Worm (Caenorhabditis elegans) whole organism, late embryonic: Measurements from ENCODE around the gene jmjd-3.3.

Source experiments
- C08G9.2 ChIP-seq: sonication (generic microtip); optimal IDR thresholded peaks from 2 replicates; lab custom pipeline; 2016; ENCODE audit warnings: mild to moderate bottlenecking, missing genetic modification characterization, moderate library complexity, missing compliant biosample characterization
- F13H6.1 ChIP-seq: sonication (generic microtip); optimal IDR thresholded peaks from 2 replicates; lab custom pipeline; 2016; ENCODE audit warnings: missing genetic modification characterization, missing compliant biosample characterization
- K09A11.1 ChIP-seq: sonication (generic microtip); optimal IDR thresholded peaks from 2 replicates; lab custom pipeline; 2017; ENCODE audit warnings: antibody characterized with exemption, mild to moderate bottlenecking, missing genetic modification characterization, missing compliant biosample characterization; ENCODE audit not compliant: insufficient read depth
- T23F11.4 ChIP-seq: fragments of 200-800 bp; sonication (Bioruptor generic); optimal IDR thresholded peaks from 2 replicates; lab custom pipeline; 2018; ENCODE audit warnings: mild to moderate bottlenecking, missing genetic modification characterization, missing compliant biosample characterization
- Y22D7AL.16 ChIP-seq: sonication (generic microtip); optimal IDR thresholded peaks from 2 replicates; lab custom pipeline; 2016; ENCODE audit warnings: missing genetic modification characterization, missing compliant biosample characterization
- ahr-1 ChIP-seq: sonication (generic microtip); optimal IDR thresholded peaks from 2 replicates; lab custom pipeline; 2016; ENCODE audit warnings: missing genetic modification characterization, missing compliant biosample characterization
- ama-1 ChIP-seq: fragments of 150-350 bp; optimal IDR thresholded peaks from 2 replicates; lab custom pipeline; 2014
- ceh-14 ChIP-seq: sonication (generic microtip); optimal IDR thresholded peaks from 2 replicates; lab custom pipeline; 2016; ENCODE audit warnings: missing genotype, missing genetic modification characterization, missing compliant biosample characterization
- ceh-18 ChIP-seq: sonication (generic microtip); optimal IDR thresholded peaks from 2 replicates; lab custom pipeline; 2016; ENCODE audit warnings: missing genetic modification characterization, missing compliant biosample characterization
- ceh-19 ChIP-seq: fragments of 200-800 bp; sonication (Bioruptor generic); optimal IDR thresholded peaks from 2 replicates; lab custom pipeline; 2018; ENCODE audit warnings: mild to moderate bottlenecking, missing genetic modification characterization, missing compliant biosample characterization
- ceh-22 ChIP-seq: sonication (generic microtip); optimal IDR thresholded peaks from 2 replicates; lab custom pipeline; 2017; ENCODE audit warnings: missing biosample characterization, missing genetic modification characterization
- ceh-24 ChIP-seq: sonication (generic microtip); optimal IDR thresholded peaks from 2 replicates; lab custom pipeline; 2016; ENCODE audit warnings: mild to moderate bottlenecking, missing genetic modification characterization, missing compliant biosample characterization
- ceh-31 ChIP-seq: sonication (generic microtip); optimal IDR thresholded peaks from 2 replicates; lab custom pipeline; 2016; ENCODE audit warnings: missing genetic modification characterization, missing compliant biosample characterization
- ceh-34 ChIP-seq: sonication (generic microtip); optimal IDR thresholded peaks from 2 replicates; lab custom pipeline; 2016; ENCODE audit warnings: mild to moderate bottlenecking, missing genetic modification characterization, missing compliant biosample characterization
- dmd-4 ChIP-seq: sonication (generic microtip); optimal IDR thresholded peaks from 2 replicates; lab custom pipeline; 2016; ENCODE audit warnings: borderline replicate concordance, missing genetic modification characterization, missing compliant biosample characterization
- elt-2 ChIP-seq: sonication (generic microtip); optimal IDR thresholded peaks from 2 replicates; lab custom pipeline; 2016; ENCODE audit warnings: missing genetic modification reagents, missing genetic modification characterization, missing compliant biosample characterization
- eyg-1 ChIP-seq: sonication (generic microtip); optimal IDR thresholded peaks from 2 replicates; lab custom pipeline; 2016; ENCODE audit warnings: missing genotype, missing genetic modification characterization, missing compliant biosample characterization
- fax-1 ChIP-seq: sonication (generic microtip); optimal IDR thresholded peaks from 2 replicates; lab custom pipeline; 2016; ENCODE audit warnings: missing genotype, missing genetic modification characterization, missing compliant biosample characterization
- fkh-6 ChIP-seq: sonication (generic microtip); optimal IDR thresholded peaks from 2 replicates; lab custom pipeline; 2016; ENCODE audit warnings: missing genetic modification characterization, missing compliant biosample characterization
- hlh-13 ChIP-seq: fragments of 200-800 bp; sonication (Bioruptor generic); optimal IDR thresholded peaks from 2 replicates; lab custom pipeline; 2018; ENCODE audit warnings: mild to moderate bottlenecking, missing genetic modification characterization, missing compliant biosample characterization
- hlh-15 ChIP-seq: sonication (generic microtip); optimal IDR thresholded peaks from 2 replicates; lab custom pipeline; 2016; ENCODE audit warnings: missing genetic modification characterization, missing compliant biosample characterization
- hlh-30 ChIP-seq: sonication (generic microtip); optimal IDR thresholded peaks from 2 replicates; lab custom pipeline; 2017; ENCODE audit warnings: antibody characterized with exemption, missing genetic modification characterization, missing compliant biosample characterization; ENCODE audit not compliant: insufficient read depth
- hlh-6 ChIP-seq: sonication (generic microtip); optimal IDR thresholded peaks from 2 replicates; lab custom pipeline; 2016; ENCODE audit warnings: missing genotype, missing genetic modification characterization, missing compliant biosample characterization
- hlh-8 ChIP-seq: sonication (generic microtip); optimal IDR thresholded peaks from 2 replicates; lab custom pipeline; 2016; ENCODE audit warnings: missing genotype, missing genetic modification characterization, missing compliant biosample characterization
- lim-6 ChIP-seq: sonication (generic microtip); optimal IDR thresholded peaks from 2 replicates; lab custom pipeline; 2016; ENCODE audit warnings: missing genetic modification characterization, missing compliant biosample characterization
- madf-2 ChIP-seq: sonication (generic microtip); optimal IDR thresholded peaks from 2 replicates; lab custom pipeline; 2017; ENCODE audit warnings: missing genetic modification characterization, missing compliant biosample characterization
- mec-3 ChIP-seq: sonication (generic microtip); optimal IDR thresholded peaks from 2 replicates; lab custom pipeline; 2016; ENCODE audit warnings: borderline replicate concordance, missing genetic modification characterization, missing compliant biosample characterization
- nfya-1 ChIP-seq: sonication (generic microtip); optimal IDR thresholded peaks from 2 replicates; lab custom pipeline; 2017; ENCODE audit warnings: missing genetic modification characterization, mild to moderate bottlenecking, missing compliant biosample characterization, antibody characterized with exemption, moderate library complexity
- nhr-11 ChIP-seq: fragments of 150-350 bp; optimal IDR thresholded peaks from 2 replicates; lab custom pipeline; 2014; ENCODE audit warnings: missing biosample characterization, missing genetic modification characterization
- nhr-232 ChIP-seq: sonication (generic microtip); optimal IDR thresholded peaks from 2 replicates; lab custom pipeline; 2016; ENCODE audit warnings: missing genetic modification characterization, missing compliant biosample characterization
- odd-2 ChIP-seq: sonication (generic microtip); optimal IDR thresholded peaks from 2 replicates; lab custom pipeline; 2017; ENCODE audit warnings: antibody characterized with exemption, mild to moderate bottlenecking, missing genetic modification characterization, missing compliant biosample characterization
- pat-9 ChIP-seq: fragments of 200-800 bp; sonication (Bioruptor generic); optimal IDR thresholded peaks from 2 replicates; lab custom pipeline; 2018; ENCODE audit warnings: mild to moderate bottlenecking, missing genetic modification characterization, moderate library complexity, missing compliant biosample characterization
- pha-4 ChIP-seq: fragments of 150-350 bp; optimal IDR thresholded peaks from 2 replicates; lab custom pipeline; 2018; ENCODE audit warnings: missing biosample characterization, missing genetic modification reagents, missing genetic modification characterization
- pros-1 ChIP-seq: fragments of 150-350 bp; optimal IDR thresholded peaks from 2 replicates; lab custom pipeline; 2014; ENCODE audit warnings: missing biosample characterization, missing genetic modification reagents, missing genetic modification characterization
- ref-2 ChIP-seq: sonication (generic microtip); optimal IDR thresholded peaks from 2 replicates; lab custom pipeline; 2016; ENCODE audit warnings: missing genetic modification characterization, missing compliant biosample characterization
- sdc-2 ChIP-seq: sonication (generic microtip); optimal IDR thresholded peaks from 2 replicates; lab custom pipeline; 2016; ENCODE audit warnings: missing genotype, missing genetic modification characterization, missing compliant biosample characterization
- sox-2 ChIP-seq: fragments of 200-800 bp; sonication (Bioruptor generic); IDR thresholded peaks from 2 replicates; pipeline ENCODE4 v1.3.6; 2022; ENCODE audit warnings: missing genetic modification reagents, missing genetic modification characterization, missing compliant biosample characterization
- tbx-7 ChIP-seq: sonication (generic microtip); optimal IDR thresholded peaks from 2 replicates; lab custom pipeline; 2016; ENCODE audit warnings: missing genotype, missing genetic modification characterization, missing compliant biosample characterization
- unc-3 ChIP-seq, 2 experiments: fragments of 200-800 bp in 1 of 2; sonication (Bioruptor generic) in 1 of 2; sonication (generic microtip) in 1 of 2; conservative IDR thresholded peaks in 1 of 2; optimal IDR thresholded peaks in 1 of 2; 2 replicates each; pipeline versions ENCODE4 v1.3.6 to Lab custom; 2016 to 2022; ENCODE audit warnings: missing compliant biosample characterization in 2 of 2, missing genetic modification characterization in 2 of 2, missing genetic modification reagents in 1 of 2
- unc-55 ChIP-seq: sonication (generic microtip); optimal IDR thresholded peaks from 2 replicates; lab custom pipeline; 2017; ENCODE audit warnings: missing biosample characterization, missing genetic modification reagents, missing genetic modification characterization
- zip-5 ChIP-seq: sonication (generic microtip); optimal IDR thresholded peaks from 2 replicates; lab custom pipeline; 2016; ENCODE audit warnings: missing genetic modification characterization, missing compliant biosample characterization

jmjd-3.3 gene

ce11 chrX:13435790-13436472, at the start of gene jmjd-3.3:
TSS of gene jmjd-3.3 (plus strand) at chrX:13436422.
- TF ChIP-seq ceh-31 (tag; lab: Kevin White, UChicago): no peak
- TF ChIP-seq, all 69 proteins: peak for 0

- TF ChIP-seq mec-3 (no peak), sox-2 (GFP tag; lab: Robert Waterston, UW) (no peak), madf-2 (tag; lab: Kevin White, UChicago) (no peak), pat-9 (tag; lab: Kevin White, UChicago) (no peak), nhr-232 (no peak), nfya-1 (no peak), fkh-6 (tag; lab: Kevin White, UChicago) (no peak), odd-2 (tag; lab: Kevin White, UChicago) (no peak), K09A11.1 (tag; lab: Kevin White, UChicago) (no peak), ceh-24 (tag; lab: Kevin White, UChicago) (no peak), ceh-14 (tag; lab: Kevin White, UChicago) (no peak), fax-1 (tag; lab: Kevin White, UChicago) (no peak)
These were observed 48.7 kb upstream of the jmjd-3.3 start, which contains the start of gene C49F8.3 for ce11 chrX:13387497-13387953. TSS of gene C49F8.3 (minus strand) at chrX:13387547.

- TF ChIP-seq Y22D7AL.16 (tag; lab: Kevin White, UChicago): no peak
- no peak for TF ChIP-seq ceh-22
- no peak for TF ChIP-seq tbx-7
- no peak for TF ChIP-seq eyg-1 (tag; lab: Kevin White, UChicago)
- no peak for TF ChIP-seq ceh-14 (tag; lab: Kevin White, UChicago)
These were observed 47.4 kb upstream of the jmjd-3.3 start for ce11 chrX:13388829-13389228.

- TF ChIP-seq hlh-8 (tag; lab: Kevin White, UChicago): no peak
- no peak for TF ChIP-seq fkh-6 (tag; lab: Kevin White, UChicago)
- no peak for TF ChIP-seq ahr-1
- TF ChIP-seq pha-4: no peak
- no peak for TF ChIP-seq elt-2 (tag; lab: Kevin White, UChicago)
- no peak for TF ChIP-seq hlh-30
- TF ChIP-seq ceh-19: no peak
- TF ChIP-seq hlh-13: no peak
- TF ChIP-seq ceh-31 (tag; lab: Kevin White, UChicago): no peak
- TF ChIP-seq pros-1 (tag; lab: Kevin White, UChicago): no peak
- TF ChIP-seq nhr-11 (tag; lab: Kevin White, UChicago): no peak
- no peak for TF ChIP-seq F13H6.1 (tag; lab: Kevin White, UChicago)
- TF ChIP-seq ref-2 (tag; lab: Kevin White, UChicago): no peak
- TF ChIP-seq unc-55 (GFP tag; lab: Kevin White, UChicago): no peak
- no peak for TF ChIP-seq ceh-18 (tag; lab: Kevin White, UChicago)
- TF ChIP-seq dmd-4 (tag; lab: Kevin White, UChicago): no peak
- no peak for TF ChIP-seq eyg-1 (tag; lab: Kevin White, UChicago)
- TF ChIP-seq hlh-15 (tag; lab: Kevin White, UChicago): no peak
- TF ChIP-seq, all 69 proteins: peak for 0
These were observed 41.3 kb upstream of the jmjd-3.3 start, which contains the start of gene irld-2 for ce11 chrX:13394971-13395370. TSS of gene irld-2 (minus strand) at chrX:13395071.

- TF ChIP-seq hlh-6 (tag; lab: Kevin White, UChicago) (no peak), hlh-13 (no peak), elt-2 (tag; lab: Kevin White, UChicago) (no peak), C08G9.2 (tag; lab: Kevin White, UChicago) (no peak), ama-1 (no peak), nhr-11 (tag; lab: Kevin White, UChicago) (no peak), unc-3 (GFP tag; conservative IDR thresholded peaks at IDR 0.05; lab: Robert Waterston, UW) (no peak), unc-3 (tag; optimal IDR thresholded peaks at IDR 0.05; lab: Kevin White, UChicago) (no peak), pat-9 (tag; lab: Kevin White, UChicago) (no peak), ref-2 (tag; lab: Kevin White, UChicago) (no peak), unc-55 (GFP tag; lab: Kevin White, UChicago) (peak; percentile 35), ceh-22 (no peak), ceh-31 (tag; lab: Kevin White, UChicago) (no peak), odd-2 (tag; lab: Kevin White, UChicago) (no peak), sox-2 (GFP tag; lab: Robert Waterston, UW) (no peak), madf-2 (tag; lab: Kevin White, UChicago) (no peak), zip-5 (tag; lab: Kevin White, UChicago) (no peak), lim-6 (tag; lab: Kevin White, UChicago) (no peak), sdc-2 (peak; percentile 28), ceh-34 (tag; lab: Kevin White, UChicago) (no peak), mec-3 (no peak), T23F11.4 (GFP tag; lab: Kevin White, UChicago) (no peak)
These were observed 39.6 kb upstream of the jmjd-3.3 start, which contains the start of gene F02C12.3 for ce11 chrX:13396550-13397023. TSS of gene F02C12.3 (plus strand) at chrX:13396973.
